Fruit fly (Drosophila melanogaster): ENCODE data around the gene Lsp1beta.
A peak's percentile ranks its signal among the peaks of the same experiment; 100 is the strongest.

Gene Lsp1beta

dm6 chr2L:850727-851257 lies 47.5 kb upstream of the Lsp1beta start, which contains the start of gene drongo (continued):
- peak; percentile 13 for TF ChIP-seq CG1621 (tag; optimal IDR thresholded peaks at IDR 0.05)
- TF ChIP-seq CG6163 (GFP tag; IDR thresholded peaks at IDR 0.05): peak; percentile 64
- TF ChIP-seq CG16779 (tag; optimal IDR thresholded peaks at IDR 0.05): peak; percentile 4
- peak; percentile 74 for TF ChIP-seq Eip78C (GFP tag)
- no peak for TF ChIP-seq Eip75B (GFP tag; optimal IDR thresholded peaks at IDR 0.05)
- no peak for TF ChIP-seq OdsH (GFP tag; optimal IDR thresholded peaks at IDR 0.05)
- TF ChIP-seq lz (GFP tag; optimal IDR thresholded peaks at IDR 0.05): peak; percentile 19
- no peak for TF ChIP-seq Hr38 (GFP tag; optimal IDR thresholded peaks at IDR 0.05)
- peak; percentile 60 for TF ChIP-seq Sox14 (GFP tag; optimal IDR thresholded peaks at IDR 0.05)
- peak; percentile 70 for TF ChIP-seq CG6854 (GFP tag; optimal IDR thresholded peaks at IDR 0.05)
- TF ChIP-seq fd85E (GFP tag; optimal IDR thresholded peaks at IDR 0.05): no peak

- no peak for TF ChIP-seq Sox15 (GFP tag; optimal IDR thresholded peaks at IDR 0.05)
- no peak for TF ChIP-seq Ets21C (GFP tag; optimal IDR thresholded peaks at IDR 0.05)
- peak; percentile 83 for TF ChIP-seq svp (GFP tag)
- peak; percentile 33 for TF ChIP-seq achi (GFP tag; optimal IDR thresholded peaks at IDR 0.05)
- peak; percentile 75 for TF ChIP-seq CG1621 (tag; optimal IDR thresholded peaks at IDR 0.05)
- no peak for TF ChIP-seq CG9139 (GFP tag; optimal IDR thresholded peaks at IDR 0.05)
- peak; percentile 16 for TF ChIP-seq Eip75B (GFP tag; optimal IDR thresholded peaks at IDR 0.05)
- TF ChIP-seq CG15336 (GFP tag; IDR thresholded peaks at IDR 0.05): peak; percentile 33; the same call in 1 of the 2 replicates
- no peak for TF ChIP-seq Ets96B (tag; optimal IDR thresholded peaks at IDR 0.05)
- TF ChIP-seq CG32006 (GFP tag; optimal IDR thresholded peaks at IDR 0.05): peak; percentile 13
- no peak for TF ChIP-seq CG10631 (GFP tag; optimal IDR thresholded peaks at IDR 0.05)
- no peak for TF ChIP-seq fd59A (GFP tag; optimal IDR thresholded peaks at IDR 0.05)
- TF ChIP-seq CG8119 (GFP tag; IDR thresholded peaks at IDR 0.05): no peak
- TF ChIP-seq dac (GFP tag; optimal IDR thresholded peaks at IDR 0.05): no peak
- TF ChIP-seq Sox14 (GFP tag; optimal IDR thresholded peaks at IDR 0.05): peak; percentile 58
- TF ChIP-seq CG6163 (GFP tag; IDR thresholded peaks at IDR 0.05): peak; percentile 46; the same call in 1 of the 3 replicates
- TF ChIP-seq dsx (GFP tag; optimal IDR thresholded peaks at IDR 0.05; ENCODE audit: poor library complexity, severe bottlenecking): no peak
- TF ChIP-seq Hr4 (GFP tag; optimal IDR thresholded peaks at IDR 0.05): peak; percentile 31
- no peak for TF ChIP-seq Gug (GFP tag; IDR thresholded peaks at IDR 0.05)
- TF ChIP-seq CG8319 (GFP tag; optimal IDR thresholded peaks at IDR 0.05): no peak
- peak; percentile 45 for TF ChIP-seq Hr39 (GFP tag; optimal IDR thresholded peaks at IDR 0.05)
- peak; percentile 11 for TF ChIP-seq OdsH (GFP tag; optimal IDR thresholded peaks at IDR 0.05)
- peak; percentile 18 for TF ChIP-seq vri (GFP tag; optimal IDR thresholded peaks at IDR 0.05)
- no peak for TF ChIP-seq Met (GFP tag; optimal IDR thresholded peaks at IDR 0.05)
- peak; percentile 3 to 22 for TF ChIP-seq ss (GFP tag; optimal IDR thresholded peaks at IDR 0.05)
- TF ChIP-seq net (GFP tag; optimal IDR thresholded peaks at IDR 0.05): no peak
- peak; percentile 54 for TF ChIP-seq CG3919 (GFP tag; optimal IDR thresholded peaks at IDR 0.05)
- TF ChIP-seq CG3032 (tag; optimal IDR thresholded peaks at IDR 0.05): peak; percentile 18
- TF ChIP-seq CG11902 (GFP tag; optimal IDR thresholded peaks at IDR 0.05): no peak
- peak; percentile 90 for TF ChIP-seq fkh (GFP tag; optimal IDR thresholded peaks at IDR 0.05)
- no peak for TF ChIP-seq Blimp-1 (GFP tag; optimal IDR thresholded peaks at IDR 0.05)
- no peak for TF ChIP-seq Eip93F (GFP tag; optimal IDR thresholded peaks at IDR 0.05)
- TF ChIP-seq topi (GFP tag; optimal IDR thresholded peaks at IDR 0.05): peak; percentile 54
- peak; percentile 20 for TF ChIP-seq Smox (GFP tag; optimal IDR thresholded peaks at IDR 0.05)
- no peak for TF ChIP-seq CG6854 (GFP tag; optimal IDR thresholded peaks at IDR 0.05)
- TF ChIP-seq CG11294 (GFP tag; IDR thresholded peaks at IDR 0.05): 0 out of 2 replicates have a peak, but pooled peaks have one; percentile 8
- peak; percentile 20 for TF ChIP-seq pdm3 (GFP tag; optimal IDR thresholded peaks at IDR 0.05)
- TF ChIP-seq spab (GFP tag; optimal IDR thresholded peaks at IDR 0.05): no peak
- TF ChIP-seq esn (GFP tag; optimal IDR thresholded peaks at IDR 0.05): peak; percentile 46
- no peak for TF ChIP-seq CG8632 (GFP tag; optimal IDR thresholded peaks at IDR 0.05)
- TF ChIP-seq CG16779 (tag; optimal IDR thresholded peaks at IDR 0.05): peak; percentile 32
- no peak for TF ChIP-seq Lpt (GFP tag; optimal IDR thresholded peaks at IDR 0.05)
- peak; percentile 24 for TF ChIP-seq lz (GFP tag; optimal IDR thresholded peaks at IDR 0.05)
- no peak for TF ChIP-seq Hr38 (GFP tag; optimal IDR thresholded peaks at IDR 0.05)
- no peak for TF ChIP-seq fd85E (GFP tag; optimal IDR thresholded peaks at IDR 0.05)
- TF ChIP-seq cyc (GFP tag; optimal IDR thresholded peaks at IDR 0.05): peak; percentile 28
- no peak for TF ChIP-seq CG10669 (GFP tag; optimal IDR thresholded peaks at IDR 0.05)
Observed at dm6 chr2L:852647-853111, 45.6 kb upstream of the Lsp1beta start, which contains the start of the genes CG4291 and kraken. Gene CG4291, minus strand, starts transcription at chr2L:852730. Gene kraken, plus strand, starts transcription at chr2L:852768.
